Fruit fly (Drosophila melanogaster) whole organism, wandering third instar larva: Measurements from ENCODE around the gene Nep6.

ENCODE experiments used
- Abd-B ChIP-seq: fragments of >200 bp; optimal IDR thresholded peaks from 2 replicates; lab custom pipeline; 2017; ENCODE audit warnings: missing biosample characterization, missing genetic modification characterization
- Hr78 ChIP-seq: fragments of >200 bp; optimal IDR thresholded peaks from 2 replicates; lab custom pipeline; 2017; ENCODE audit warnings: missing biosample characterization, missing genetic modification characterization
- foxo ChIP-seq, 2 experiments: fragments of 200-800 bp; sonication (Bioruptor generic); optimal IDR thresholded peaks; 2 replicates in 1 of 2; 3 replicates in 1 of 2; lab custom pipeline; 2016 to 2017; ENCODE audit warnings: missing biosample characterization in 2 of 2, missing genetic modification characterization in 2 of 2

DNA sequence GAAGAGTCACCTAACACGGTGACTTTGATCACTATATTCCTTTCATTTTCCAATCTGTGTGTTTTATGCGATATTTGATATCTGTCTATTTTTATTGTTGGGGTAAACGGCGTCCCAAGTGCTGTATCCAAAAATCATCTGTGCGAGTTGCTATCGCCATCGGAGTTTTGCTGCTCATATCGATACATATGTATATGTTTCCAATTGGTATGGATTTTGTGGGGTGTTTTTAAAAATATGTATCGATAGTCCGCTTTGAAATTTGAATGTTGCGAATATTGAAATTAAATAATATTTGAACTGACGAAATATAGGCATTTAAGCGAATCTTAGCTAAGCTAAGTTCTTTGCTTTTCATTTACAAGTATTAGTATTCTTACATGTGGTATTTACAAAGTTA, 38.0 kb upstream of the Nep6 start, which contains the start of gene pira:
- TF ChIP-seq Hr78 (GFP tag; lab: Kevin White, UChicago) (no peak), foxo (GFP tag; optimal IDR thresholded peaks at IDR 0.05; lab: Kevin White, UChicago) (no peak), Abd-B (no peak)
